Fruit fly (Drosophila melanogaster): ENCODE results near the gene CG6769.

DNA sequence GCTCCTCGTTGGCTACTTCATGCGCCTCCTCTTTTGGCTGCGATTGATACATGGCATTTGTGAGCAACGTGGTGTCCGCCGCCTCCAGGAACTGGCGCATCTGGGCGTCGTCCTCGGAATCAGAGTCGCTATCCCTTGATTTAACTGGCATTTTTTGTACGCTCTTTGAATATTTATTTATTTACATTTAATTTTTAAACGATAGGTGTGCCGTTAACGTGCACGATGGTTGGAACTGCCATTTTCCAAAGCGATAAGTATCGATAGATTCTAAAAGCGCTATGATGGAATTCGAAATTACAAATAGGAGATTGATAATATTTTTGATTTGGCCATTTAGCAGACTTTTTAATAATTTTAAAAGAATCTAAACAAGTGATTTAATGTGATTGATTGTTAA is 8.3 kb upstream of the CG6769 start, which contains the start of gene CG32554:
- TF ChIP-seq CG8478 (optimal IDR thresholded peaks at IDR 0.05) (no peak), CTCF (optimal IDR thresholded peaks at IDR 0.05) (no peak)

Data from S2 (cell line).